Worm (Caenorhabditis elegans) whole organism, L4 larva: Measurements from ENCODE around the gene K01D12.5.

Experiments
- T20F7.1 ChIP-seq: fragments of 200-800 bp; sonication (Bioruptor generic); optimal IDR thresholded peaks from 2 replicates; lab custom pipeline; 2018; ENCODE audit warnings: mild to moderate bottlenecking, missing genetic modification characterization, missing compliant biosample characterization
- Y5F2A.4 ChIP-seq: fragments of 200-800 bp; sonication (Bioruptor generic); optimal IDR thresholded peaks from 2 replicates; lab custom pipeline; 2018; ENCODE audit warnings: mild to moderate bottlenecking, missing genetic modification characterization, missing compliant biosample characterization
- ceh-20 ChIP-seq: fragments of 200-800 bp; sonication (Bioruptor generic); IDR thresholded peaks from 2 replicates; pipeline ENCODE4 v1.3.6; 2022; ENCODE audit warnings: missing genetic modification reagents, missing genetic modification characterization, missing compliant biosample characterization
- ces-1 ChIP-seq: fragments of 150-350 bp; sonication (generic microtip); optimal IDR thresholded peaks from 4 replicates; lab custom pipeline; 2014; ENCODE audit warnings: missing biosample characterization, missing genetic modification reagents, missing genetic modification characterization
- ctbp-1 ChIP-seq: fragments of 200-800 bp; sonication (Bioruptor generic); IDR thresholded peaks from 2 replicates; pipeline ENCODE4 v1.3.6; 2022; ENCODE audit warnings: missing genetic modification reagents, missing genetic modification characterization, missing compliant biosample characterization
- daf-16 ChIP-seq, 3 experiments: sonication (generic microtip); optimal IDR thresholded peaks; 2 replicates each; lab custom pipeline; 2016 to 2017; ENCODE audit warnings: missing genetic modification characterization in 3 of 3, missing genetic modification reagents in 3 of 3, mild to moderate bottlenecking in 2 of 3, missing compliant biosample characterization in 2 of 3, missing biosample characterization in 1 of 3, moderate library complexity in 1 of 3
- dmd-6 ChIP-seq: fragments of 200-800 bp; sonication (Bioruptor generic); IDR thresholded peaks from 2 replicates; pipeline ENCODE4 v1.3.6; 2022; ENCODE audit warnings: missing genetic modification reagents, missing genetic modification characterization, missing compliant biosample characterization
- duxl-1 ChIP-seq: sonication (generic microtip); optimal IDR thresholded peaks from 2 replicates; lab custom pipeline; 2016; ENCODE audit warnings: mild to moderate bottlenecking, missing genetic modification characterization, moderate library complexity, missing compliant biosample characterization; ENCODE audit not compliant: poor library complexity
- dve-1 ChIP-seq: sonication (generic microtip); optimal IDR thresholded peaks from 2 replicates; lab custom pipeline; 2017; ENCODE audit warnings: antibody characterized with exemption, mild to moderate bottlenecking, missing genetic modification characterization, missing compliant biosample characterization; ENCODE audit not compliant: insufficient read depth
- hlh-11 ChIP-seq: fragments of 200-800 bp; sonication (Bioruptor generic); optimal IDR thresholded peaks from 2 replicates; lab custom pipeline; 2018; ENCODE audit warnings: mild to moderate bottlenecking, missing genetic modification characterization, missing compliant biosample characterization
- hlh-30 ChIP-seq: sonication (generic microtip); optimal IDR thresholded peaks from 2 replicates; lab custom pipeline; 2017; ENCODE audit warnings: antibody characterized with exemption, mild to moderate bottlenecking, missing genetic modification characterization, missing compliant biosample characterization; ENCODE audit not compliant: insufficient read depth
- hmg-1.1 ChIP-seq: fragments of 200-800 bp; sonication (Bioruptor generic); IDR thresholded peaks from 2 replicates; pipeline ENCODE4 v1.3.6; 2022; ENCODE audit warnings: missing genetic modification reagents, missing genetic modification characterization, missing compliant biosample characterization
- lin-29 ChIP-seq: fragments of 200-800 bp; sonication (Bioruptor generic); IDR thresholded peaks from 2 replicates; pipeline ENCODE4 v1.3.6; 2022; ENCODE audit warnings: missing genetic modification reagents, missing genetic modification characterization, missing compliant biosample characterization
- mdl-1 ChIP-seq, 2 experiments: fragments of 150-350 bp in 1 of 2; sonication (generic microtip) in 1 of 2; optimal IDR thresholded peaks; 2 replicates each; lab custom pipeline; 2014 to 2017; ENCODE audit warnings: missing biosample characterization in 2 of 2, missing genetic modification characterization in 2 of 2
- mep-1 ChIP-seq: fragments of 150-350 bp; sonication (generic microtip); optimal IDR thresholded peaks from 3 replicates; lab custom pipeline; 2014; ENCODE audit warnings: missing biosample characterization, missing genetic modification characterization
- nhr-102 ChIP-seq: sonication (generic microtip); optimal IDR thresholded peaks from 2 replicates; lab custom pipeline; 2016; ENCODE audit warnings: mild to moderate bottlenecking, missing genetic modification characterization, moderate library complexity, missing compliant biosample characterization
- nhr-11 ChIP-seq: fragments of 150-350 bp; optimal IDR thresholded peaks from 2 replicates; lab custom pipeline; 2014; ENCODE audit warnings: missing biosample characterization, missing genetic modification characterization
- nhr-28 ChIP-seq: fragments of 150-350 bp; optimal IDR thresholded peaks from 2 replicates; lab custom pipeline; 2014; ENCODE audit warnings: missing biosample characterization, missing genetic modification characterization
- nhr-48 ChIP-seq: sonication (generic microtip); optimal IDR thresholded peaks from 2 replicates; lab custom pipeline; 2016; ENCODE audit warnings: mild to moderate bottlenecking, missing genetic modification characterization, missing compliant biosample characterization
- nhr-6 ChIP-seq: fragments of 150-350 bp; optimal IDR thresholded peaks from 2 replicates; lab custom pipeline; 2014; ENCODE audit warnings: missing biosample characterization, missing genetic modification characterization
- nhr-76 ChIP-seq: fragments of 150-350 bp; optimal IDR thresholded peaks from 2 replicates; lab custom pipeline; 2014; ENCODE audit warnings: missing biosample characterization, missing genetic modification characterization
- nhr-77 ChIP-seq: fragments of 150-350 bp; optimal IDR thresholded peaks from 2 replicates; lab custom pipeline; 2014; ENCODE audit warnings: missing biosample characterization, missing genetic modification characterization
- pha-4 ChIP-seq, 2 experiments: fragments of 150-350 bp in 1 of 2; fragments of 200-800 bp in 1 of 2; sonication (Bioruptor generic) in 1 of 2; IDR thresholded peaks in 1 of 2; optimal IDR thresholded peaks in 1 of 2; 2 replicates each; pipeline versions ENCODE4 v1.3.6 to Lab custom; 2014 to 2022; ENCODE audit warnings: missing genetic modification characterization in 2 of 2, missing genetic modification reagents in 2 of 2, missing biosample characterization in 1 of 2, missing compliant biosample characterization in 1 of 2
- pqm-1 ChIP-seq: sonication (generic microtip); optimal IDR thresholded peaks from 2 replicates; lab custom pipeline; 2017; ENCODE audit warnings: missing biosample characterization, missing genetic modification characterization
- spr-1 ChIP-seq: sonication (generic microtip); optimal IDR thresholded peaks from 2 replicates; lab custom pipeline; 2016; ENCODE audit warnings: mild to moderate bottlenecking, missing genetic modification characterization, missing compliant biosample characterization
- tag-97 ChIP-seq: fragments of 200-800 bp; sonication (Bioruptor generic); IDR thresholded peaks from 2 replicates; pipeline ENCODE4 v1.3.6; 2022; ENCODE audit warnings: missing genetic modification characterization, missing compliant biosample characterization
- unc-130 ChIP-seq: sonication (generic microtip); optimal IDR thresholded peaks from 2 replicates; lab custom pipeline; 2016; ENCODE audit warnings: missing genetic modification reagents, missing genetic modification characterization, missing compliant biosample characterization
- unc-62 ChIP-seq, 3 experiments: fragments of 150-350 bp in 1 of 3; sonication (generic microtip); optimal IDR thresholded peaks in 2 of 3; peaks in 1 of 3; 1 replicate in 1 of 3; 2 replicates in 2 of 3; lab custom pipeline; 2014 to 2017; ENCODE audit warnings: missing biosample characterization in 3 of 3, missing genetic modification characterization in 3 of 3, missing genetic modification reagents in 3 of 3, missing genotype in 1 of 3
- zfp-2 ChIP-seq: sonication (generic microtip); optimal IDR thresholded peaks from 2 replicates; lab custom pipeline; 2016; ENCODE audit warnings: mild to moderate bottlenecking, missing genetic modification characterization, missing compliant biosample characterization
- zip-11 ChIP-seq: fragments of 200-800 bp; sonication (Bioruptor generic); IDR thresholded peaks from 2 replicates; pipeline ENCODE4 v1.3.6; 2022; ENCODE audit warnings: missing genetic modification characterization, missing compliant biosample characterization

K01D12.5 gene

DNA sequence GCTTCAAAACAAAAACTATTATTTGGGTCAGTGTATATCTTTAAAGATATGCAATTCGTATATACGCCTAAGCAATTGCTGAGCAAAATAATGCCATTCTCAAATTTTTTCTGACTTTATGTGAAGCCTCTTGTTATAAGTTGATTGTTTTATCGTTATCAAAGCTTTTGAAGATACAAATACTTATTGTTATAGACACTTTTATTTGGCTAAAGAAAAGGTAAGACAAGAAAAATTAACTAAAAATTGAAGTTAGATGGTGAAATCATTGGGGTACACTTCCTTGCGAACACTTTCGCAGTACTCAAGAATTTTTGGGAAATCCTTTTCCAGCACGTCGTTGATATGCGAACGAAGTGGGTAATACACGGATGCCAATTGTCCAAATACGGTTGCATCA is 14.7 kb downstream of the K01D12.5 start:
- no peak for TF ChIP-seq zip-11
- TF ChIP-seq ces-1: no peak
- no peak for TF ChIP-seq nhr-28 (tag; lab: Kevin White, UChicago)
- TF ChIP-seq unc-62 (GFP tag; optimal IDR thresholded peaks at IDR 0.05 in 1 of 2; lab: Kevin White, UChicago): peak in 1 of 2 experiments; percentile 80
- no peak for TF ChIP-seq unc-62 (tag; optimal IDR thresholded peaks at IDR 0.05; lab: Kevin White, UChicago)

DNA sequence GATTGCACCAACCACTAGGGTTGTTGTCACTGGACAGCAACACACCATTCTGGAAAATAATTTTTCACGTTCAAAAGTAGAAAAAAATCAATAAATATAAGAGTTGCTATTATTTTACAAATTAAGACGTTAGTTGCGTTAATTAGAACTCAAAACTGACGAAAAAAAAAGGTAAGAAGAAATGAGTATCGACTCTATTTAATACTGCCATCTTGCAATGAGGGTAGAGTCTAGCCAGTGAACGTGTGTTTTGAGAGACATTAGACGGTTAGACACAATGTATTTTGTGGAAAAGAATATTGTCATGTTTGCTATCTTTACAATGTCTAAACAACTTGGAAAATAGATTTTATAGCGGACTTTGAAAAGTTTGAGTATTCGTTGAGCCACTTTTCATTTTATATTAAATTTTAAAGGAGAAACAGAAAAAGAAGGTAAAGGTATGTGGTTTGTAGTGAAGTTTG is 16.0 kb downstream of the K01D12.5 start, which contains the start of gene cdr-6:
cdr-6 (minus strand) TSS at position 51 of the 464 bp plus-strand sequence.
- peak; percentile 77 for TF ChIP-seq nhr-28 (tag; lab: Kevin White, UChicago)
- peak; percentile 26 for TF ChIP-seq hlh-11 (tag; lab: Kevin White, UChicago)
- TF ChIP-seq nhr-48 (tag; lab: Kevin White, UChicago): peak; percentile 13
- no peak for TF ChIP-seq pha-4 (GFP tag; IDR thresholded peaks at IDR 0.05; lab: Robert Waterston, UW)
- TF ChIP-seq pha-4 (tag; optimal IDR thresholded peaks at IDR 0.05; lab: Kevin White, UChicago): no peak
- TF ChIP-seq mdl-1 (tag; optimal IDR thresholded peaks at IDR 0.05; lab: Kevin White, UChicago): peak in 1 of 2 experiments; percentile 24
- TF ChIP-seq hlh-30 (tag; lab: Kevin White, UChicago): peak; percentile 17
- no peak for TF ChIP-seq zip-11
- peak in 1 of 2 experiments; percentile 83 for TF ChIP-seq unc-62 (GFP tag; optimal IDR thresholded peaks at IDR 0.05 in 1 of 2; lab: Kevin White, UChicago)
- TF ChIP-seq unc-62 (tag; optimal IDR thresholded peaks at IDR 0.05; lab: Kevin White, UChicago): no peak
- peak; percentile 51 for TF ChIP-seq dmd-6 (GFP tag; lab: Robert Waterston, UW)
- peak; percentile 12 for TF ChIP-seq mep-1 (tag; lab: Kevin White, UChicago)
- TF ChIP-seq ctbp-1 (GFP tag; lab: Robert Waterston, UW): no peak
- TF ChIP-seq nhr-102 (tag; lab: Kevin White, UChicago): peak; percentile 34
- peak; percentile 52 for TF ChIP-seq nhr-6 (tag; lab: Kevin White, UChicago)
- peak; percentile 18 for TF ChIP-seq T20F7.1 (GFP tag; lab: Kevin White, UChicago)
- TF ChIP-seq hmg-1.1 (GFP tag; lab: Robert Waterston, UW): 0 out of 2 replicates have a peak, but pooled peaks have one; percentile 10
- TF ChIP-seq tag-97 (GFP tag; lab: Robert Waterston, UW): no peak
- no peak for TF ChIP-seq daf-16 (GFP tag; optimal IDR thresholded peaks at IDR 0.05; lab: Kevin White, UChicago)
- peak; percentile 79 for TF ChIP-seq daf-16 (tag; optimal IDR thresholded peaks at IDR 0.05; lab: Kevin White, UChicago)
- TF ChIP-seq dve-1 (tag; lab: Kevin White, UChicago): peak; percentile 45

DNA sequence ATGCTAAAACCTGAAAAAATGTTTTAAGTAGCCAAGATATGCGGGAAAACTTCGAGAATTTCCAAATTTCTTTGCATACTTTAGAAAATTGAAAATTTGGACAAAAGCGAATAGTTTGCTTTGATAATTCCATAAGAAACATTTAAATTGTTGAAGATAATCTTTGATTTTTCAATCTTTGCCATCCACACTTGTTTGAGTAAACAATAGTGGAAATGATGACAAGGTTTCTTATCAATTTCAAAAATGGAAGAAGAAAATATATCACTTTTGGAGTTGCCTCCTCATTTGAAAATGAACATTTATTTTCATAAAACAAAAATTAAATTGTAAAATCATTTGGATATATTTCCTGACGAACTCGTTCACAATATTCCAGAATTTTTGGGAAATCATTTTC is 16.7 kb downstream of the K01D12.5 start:
- TF ChIP-seq ceh-20 (GFP tag; lab: Robert Waterston, UW): no peak
- no peak for TF ChIP-seq spr-1 (tag; lab: Kevin White, UChicago)
- no peak for TF ChIP-seq zfp-2 (tag; lab: Kevin White, UChicago)
- no peak for TF ChIP-seq nhr-11 (tag; lab: Kevin White, UChicago)
- TF ChIP-seq nhr-28 (tag; lab: Kevin White, UChicago): peak; percentile 16
- TF ChIP-seq nhr-76 (tag; lab: Kevin White, UChicago): no peak
- TF ChIP-seq duxl-1 (tag; lab: Kevin White, UChicago): no peak
- peak; percentile 26 for TF ChIP-seq dve-1 (tag; lab: Kevin White, UChicago)
- no peak for TF ChIP-seq Y5F2A.4 (GFP tag; lab: Kevin White, UChicago)
- peak; percentile 55 for TF ChIP-seq pqm-1 (tag; lab: Kevin White, UChicago)
- TF ChIP-seq nhr-102 (tag; lab: Kevin White, UChicago): no peak
- TF ChIP-seq daf-16 (GFP tag; optimal IDR thresholded peaks at IDR 0.05; lab: Kevin White, UChicago): no peak
- peak; percentile 65 for TF ChIP-seq daf-16 (tag; optimal IDR thresholded peaks at IDR 0.05; lab: Kevin White, UChicago)

DNA sequence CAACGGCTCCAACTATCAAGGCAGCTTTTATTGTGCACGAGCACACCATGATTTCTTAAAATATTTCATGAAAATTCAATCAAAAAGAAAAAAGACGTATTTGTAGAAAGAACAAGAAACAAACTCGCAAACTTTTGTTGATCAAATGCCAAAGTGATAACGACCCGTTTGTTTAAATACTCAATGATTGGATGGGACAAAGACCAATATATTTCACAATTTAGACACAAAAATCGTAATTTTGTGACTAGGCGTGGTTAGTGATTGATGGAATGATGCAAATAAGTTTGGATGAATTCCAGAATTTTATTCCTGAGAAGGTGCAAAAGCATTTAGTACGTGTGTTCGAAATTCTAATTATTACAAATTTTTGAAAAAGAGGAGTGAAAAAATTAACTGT is 18.0 kb downstream of the K01D12.5 start, which contains the start of gene cdr-2:
cdr-2 (minus strand) TSS at position 54 of the 400 bp plus-strand sequence.
- peak; percentile 47 for TF ChIP-seq dve-1 (tag; lab: Kevin White, UChicago)
- TF ChIP-seq dmd-6 (GFP tag; lab: Robert Waterston, UW): peak; percentile 77
- TF ChIP-seq nhr-77 (tag; lab: Kevin White, UChicago): peak; percentile 23
- TF ChIP-seq unc-130 (GFP tag; lab: Kevin White, UChicago): no peak
- no peak for TF ChIP-seq lin-29 (GFP tag; lab: Robert Waterston, UW)
- TF ChIP-seq nhr-28 (tag; lab: Kevin White, UChicago): peak; percentile 70
- no peak for TF ChIP-seq mdl-1 (tag; optimal IDR thresholded peaks at IDR 0.05; lab: Kevin White, UChicago)
- TF ChIP-seq pqm-1 (tag; lab: Kevin White, UChicago): peak; percentile 61
- no peak for TF ChIP-seq daf-16 (GFP tag; optimal IDR thresholded peaks at IDR 0.05; lab: Kevin White, UChicago)
- TF ChIP-seq daf-16 (tag; optimal IDR thresholded peaks at IDR 0.05; lab: Kevin White, UChicago): peak; percentile 63
- TF ChIP-seq hlh-30 (tag; lab: Kevin White, UChicago): no peak
